Fruit fly (Drosophila melanogaster) whole organism, prepupa: Measurements from ENCODE around the gene aln.

Experiments
- Blimp-1 ChIP-seq: fragments of 200-800 bp; sonication (Bioruptor generic); optimal IDR thresholded peaks from 3 replicates; lab custom pipeline; 2017; ENCODE audit warnings: missing biosample characterization, missing genetic modification characterization, mild to moderate bottlenecking, moderate library complexity, missing genetic modification reagents
- CG10631 ChIP-seq: fragments of 200-800 bp; sonication (Bioruptor generic); optimal IDR thresholded peaks from 2 replicates; lab custom pipeline; 2016; ENCODE audit warnings: missing biosample characterization, missing genetic modification characterization
- CG10669 ChIP-seq: fragments of 200-800 bp; sonication (Bioruptor generic); optimal IDR thresholded peaks from 3 replicates; lab custom pipeline; 2018; ENCODE audit warnings: missing biosample characterization, mild to moderate bottlenecking, missing genetic modification characterization, moderate library complexity
- CG11762 ChIP-seq: fragments of 200-800 bp; sonication (Bioruptor generic); optimal IDR thresholded peaks from 3 replicates; lab custom pipeline; 2016; ENCODE audit warnings: missing biosample characterization, missing genetic modification characterization; ENCODE audit not compliant: insufficient read depth
- CG11902 ChIP-seq: fragments of 200-800 bp; sonication (Bioruptor generic); optimal IDR thresholded peaks from 3 replicates; lab custom pipeline; 2016; ENCODE audit warnings: missing biosample characterization, missing genetic modification characterization
- CG15336 ChIP-seq: fragments of 200-800 bp; sonication (Bioruptor generic); IDR thresholded peaks from 2 replicates; pipeline ENCODE4 v1.3.6; 2022; ENCODE audit warnings: missing biosample characterization, missing genetic modification characterization
- CG16779 ChIP-seq: fragments of 200-800 bp; sonication (Bioruptor generic); optimal IDR thresholded peaks from 3 replicates; lab custom pipeline; 2017; ENCODE audit warnings: missing biosample characterization, mild to moderate bottlenecking, missing genetic modification characterization
- CG3032 ChIP-seq: fragments of 200-800 bp; optimal IDR thresholded peaks from 2 replicates; lab custom pipeline; 2019; ENCODE audit warnings: missing biosample characterization, mild to moderate bottlenecking, missing genetic modification characterization, moderate library complexity
- CG31627 ChIP-seq: fragments of 200-800 bp; sonication (Bioruptor generic); optimal IDR thresholded peaks from 3 replicates; lab custom pipeline; 2016; ENCODE audit warnings: missing biosample characterization, missing genetic modification characterization
- CG32006 ChIP-seq: fragments of 200-800 bp; sonication (Bioruptor generic); optimal IDR thresholded peaks from 3 replicates; lab custom pipeline; 2017; ENCODE audit warnings: missing biosample characterization, mild to moderate bottlenecking, missing genetic modification characterization
- CG34406 ChIP-seq: fragments of 200-800 bp; sonication (Bioruptor generic); optimal IDR thresholded peaks from 3 replicates; lab custom pipeline; 2016; ENCODE audit warnings: missing biosample characterization, missing genetic modification characterization
- CG3919 ChIP-seq: fragments of 200-800 bp; sonication (Bioruptor generic); optimal IDR thresholded peaks from 3 replicates; lab custom pipeline; 2016; ENCODE audit warnings: missing biosample characterization, missing genetic modification characterization
- CG6163 ChIP-seq: fragments of 200-800 bp; sonication (Bioruptor generic); IDR thresholded peaks from 3 replicates; pipeline ENCODE4 v1.3.6; 2022; ENCODE audit warnings: missing biosample characterization, missing genetic modification characterization
- CG6276 ChIP-seq: fragments of 200-800 bp; sonication (Bioruptor generic); optimal IDR thresholded peaks from 2 replicates; lab custom pipeline; 2017; ENCODE audit warnings: missing biosample characterization, mild to moderate bottlenecking, missing genetic modification characterization
- CG6792 ChIP-seq: fragments of 200-800 bp; sonication (Bioruptor generic); optimal IDR thresholded peaks from 3 replicates; lab custom pipeline; 2016; ENCODE audit warnings: missing biosample characterization, missing genetic modification characterization
- CG6808 ChIP-seq: fragments of 200-800 bp; sonication (Bioruptor generic); optimal IDR thresholded peaks from 3 replicates; lab custom pipeline; 2017; ENCODE audit warnings: missing biosample characterization, missing genetic modification characterization, mild to moderate bottlenecking, moderate library complexity, missing genetic modification reagents
- CG6854 ChIP-seq: fragments of 200-800 bp; sonication (Bioruptor generic); optimal IDR thresholded peaks from 2 replicates; lab custom pipeline; 2017; ENCODE audit warnings: missing biosample characterization, mild to moderate bottlenecking, missing genetic modification characterization
- CG8119 ChIP-seq: fragments of 200-800 bp; sonication (Bioruptor generic); IDR thresholded peaks from 3 replicates; pipeline ENCODE4 v1.3.6; 2022; ENCODE audit warnings: missing biosample characterization, missing genetic modification characterization
- CG8319 ChIP-seq: fragments of 200-800 bp; sonication (Bioruptor generic); optimal IDR thresholded peaks from 3 replicates; lab custom pipeline; 2016; ENCODE audit warnings: missing biosample characterization, missing genetic modification characterization
- CG8632 ChIP-seq: fragments of 200-800 bp; sonication (Bioruptor generic); optimal IDR thresholded peaks from 3 replicates; lab custom pipeline; 2016; ENCODE audit warnings: missing biosample characterization, missing genetic modification characterization
- CG9139 ChIP-seq: fragments of 200-800 bp; sonication (Bioruptor generic); optimal IDR thresholded peaks from 3 replicates; lab custom pipeline; 2017; ENCODE audit warnings: missing biosample characterization, mild to moderate bottlenecking, missing genetic modification characterization
- Eip75B ChIP-seq: fragments of 200-800 bp; sonication (Bioruptor generic); optimal IDR thresholded peaks from 3 replicates; lab custom pipeline; 2016; ENCODE audit warnings: missing biosample characterization, missing genetic modification characterization
- Eip78C ChIP-seq: fragments of 200-800 bp; sonication (Bioruptor generic); peaks from one replicate; lab custom pipeline; 2016; ENCODE audit warnings: missing biosample characterization, missing genetic modification characterization
- Ets21C ChIP-seq: fragments of 200-800 bp; sonication (Bioruptor generic); optimal IDR thresholded peaks from 3 replicates; lab custom pipeline; 2016; ENCODE audit warnings: missing biosample characterization, missing genetic modification characterization
- Ets96B ChIP-seq: fragments of 200-800 bp; optimal IDR thresholded peaks from 2 replicates; lab custom pipeline; 2019; ENCODE audit warnings: missing biosample characterization, mild to moderate bottlenecking, missing genetic modification characterization, moderate library complexity
- Gug ChIP-seq: fragments of 200-800 bp; sonication (Bioruptor generic); IDR thresholded peaks from 2 replicates; pipeline ENCODE4 v1.3.6; 2022; ENCODE audit warnings: missing biosample characterization, missing genetic modification characterization
- Hr38 ChIP-seq: sonication (Bioruptor generic); optimal IDR thresholded peaks from 2 replicates; lab custom pipeline; 2016; ENCODE audit warnings: missing biosample characterization, missing genetic modification characterization
- Hr39 ChIP-seq: fragments of 200-800 bp; sonication (Bioruptor generic); optimal IDR thresholded peaks from 2 replicates; lab custom pipeline; 2016; ENCODE audit warnings: missing biosample characterization, missing genetic modification characterization
- Hr4 ChIP-seq: fragments of 200-800 bp; sonication (Bioruptor generic); optimal IDR thresholded peaks from 3 replicates; lab custom pipeline; 2016; ENCODE audit warnings: missing biosample characterization, missing genetic modification characterization
- Lpt ChIP-seq: fragments of 200-800 bp; sonication (Bioruptor generic); optimal IDR thresholded peaks from 3 replicates; lab custom pipeline; 2016; ENCODE audit warnings: missing biosample characterization, missing genetic modification characterization
- Met ChIP-seq: fragments of 200-800 bp; sonication (Bioruptor generic); optimal IDR thresholded peaks from 3 replicates; lab custom pipeline; 2016; ENCODE audit warnings: missing biosample characterization, missing genetic modification characterization
- OdsH ChIP-seq: fragments of 200-800 bp; sonication (Bioruptor generic); optimal IDR thresholded peaks from 3 replicates; lab custom pipeline; 2016; ENCODE audit warnings: missing biosample characterization, missing genetic modification characterization
- Smox ChIP-seq: fragments of 200-800 bp; sonication (Bioruptor generic); optimal IDR thresholded peaks from 3 replicates; lab custom pipeline; 2016; ENCODE audit warnings: missing biosample characterization, missing genetic modification characterization
- Sox102F ChIP-seq: fragments of 200-800 bp; sonication (Bioruptor generic); optimal IDR thresholded peaks from 2 replicates; lab custom pipeline; 2016; ENCODE audit warnings: missing biosample characterization, mild to moderate bottlenecking, missing genetic modification characterization
- achi ChIP-seq: fragments of 200-800 bp; sonication (Bioruptor generic); optimal IDR thresholded peaks from 3 replicates; lab custom pipeline; 2016; ENCODE audit warnings: missing biosample characterization, missing genetic modification characterization
- dsx ChIP-seq: fragments of 200-800 bp; optimal IDR thresholded peaks from 3 replicates; lab custom pipeline; 2019; ENCODE audit warnings: missing biosample characterization, mild to moderate bottlenecking, missing genetic modification characterization, moderate library complexity; ENCODE audit not compliant: poor library complexity, severe bottlenecking
- eg ChIP-seq: fragments of 200-800 bp; sonication (Bioruptor generic); IDR thresholded peaks from 3 replicates; pipeline ENCODE4 v1.3.6; 2022; ENCODE audit warnings: missing biosample characterization, missing genetic modification characterization
- esn ChIP-seq: fragments of 200-800 bp; sonication (Bioruptor generic); optimal IDR thresholded peaks from 2 replicates; lab custom pipeline; 2016; ENCODE audit warnings: missing biosample characterization, mild to moderate bottlenecking, missing genetic modification characterization, moderate library complexity
- fd59A ChIP-seq: fragments of 200-800 bp; sonication (Bioruptor generic); optimal IDR thresholded peaks from 2 replicates; lab custom pipeline; 2017; ENCODE audit warnings: missing biosample characterization, mild to moderate bottlenecking, missing genetic modification characterization, missing genetic modification reagents
- fkh ChIP-seq: fragments of 200-800 bp; sonication (Bioruptor generic); optimal IDR thresholded peaks from 3 replicates; lab custom pipeline; 2017; ENCODE audit warnings: missing biosample characterization, mild to moderate bottlenecking, missing genetic modification characterization, moderate library complexity
- lz ChIP-seq: fragments of 200-800 bp; sonication (Bioruptor generic); optimal IDR thresholded peaks from 3 replicates; lab custom pipeline; 2016; ENCODE audit warnings: missing biosample characterization, missing genetic modification characterization
- pdm3 ChIP-seq: fragments of 200-800 bp; sonication (Bioruptor generic); optimal IDR thresholded peaks from 3 replicates; lab custom pipeline; 2016; ENCODE audit warnings: missing biosample characterization, missing genetic modification characterization
- spab ChIP-seq: fragments of 200-800 bp; sonication (Bioruptor generic); optimal IDR thresholded peaks from 2 replicates; lab custom pipeline; 2017; ENCODE audit warnings: missing biosample characterization, mild to moderate bottlenecking, missing genetic modification characterization, missing genetic modification reagents
- ss ChIP-seq, 2 experiments: fragments of 200-800 bp; sonication (Bioruptor generic); optimal IDR thresholded peaks; 2 replicates in 1 of 2; 3 replicates in 1 of 2; lab custom pipeline; 2017 to 2018; ENCODE audit warnings: mild to moderate bottlenecking in 2 of 2, missing biosample characterization in 2 of 2, missing genetic modification characterization in 2 of 2, moderate library complexity in 1 of 2
- topi ChIP-seq: fragments of 200-800 bp; sonication (Bioruptor generic); optimal IDR thresholded peaks from 3 replicates; lab custom pipeline; 2016; ENCODE audit warnings: missing biosample characterization, missing genetic modification characterization
- vri ChIP-seq: fragments of 200-800 bp; sonication (Bioruptor generic); optimal IDR thresholded peaks from 3 replicates; lab custom pipeline; 2016; ENCODE audit warnings: missing biosample characterization, mild to moderate bottlenecking, missing genetic modification characterization

aln gene

DNA sequence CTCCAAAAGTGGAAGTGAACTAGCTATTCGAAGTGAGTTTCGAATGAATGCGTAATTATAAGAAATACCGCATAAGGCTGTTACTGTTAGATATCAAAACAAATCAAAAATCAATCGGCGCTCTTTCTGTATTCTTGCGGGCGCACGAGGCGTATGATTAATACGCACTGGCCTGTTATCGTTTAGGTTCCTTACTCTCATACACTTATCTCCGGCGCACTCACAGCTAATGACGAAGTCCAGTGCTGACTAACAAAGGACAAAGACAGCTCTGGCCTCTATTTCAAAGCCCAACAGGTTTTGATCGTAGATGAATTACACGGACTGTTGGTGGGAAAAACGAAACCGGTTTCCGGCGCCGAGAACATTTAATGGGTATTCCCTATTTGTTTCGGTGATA lies 12.1 kb downstream of the aln start:
- TF ChIP-seq CG11762 (GFP tag; lab: Kevin White, UChicago) (no peak), spab (GFP tag; lab: Kevin White, UChicago) (no peak), Eip78C (GFP tag; lab: Kevin White, UChicago) (no peak), Sox102F (GFP tag; lab: Kevin White, UChicago) (no peak), Eip75B (GFP tag; lab: Kevin White, UChicago) (no peak), CG32006 (GFP tag; lab: Kevin White, UChicago) (no peak), pdm3 (no peak), fd59A (GFP tag; lab: Kevin White, UChicago) (no peak), CG8632 (GFP tag; lab: Kevin White, UChicago) (no peak), vri (GFP tag; lab: Kevin White, UChicago) (no peak), CG15336 (no peak), topi (GFP tag; lab: Kevin White, UChicago) (no peak), esn (GFP tag; lab: Kevin White, UChicago) (no peak), Blimp-1 (GFP tag; lab: Kevin White, UChicago) (no peak), OdsH (no peak)
- TF ChIP-seq, all 60 proteins: peak for 0

DNA sequence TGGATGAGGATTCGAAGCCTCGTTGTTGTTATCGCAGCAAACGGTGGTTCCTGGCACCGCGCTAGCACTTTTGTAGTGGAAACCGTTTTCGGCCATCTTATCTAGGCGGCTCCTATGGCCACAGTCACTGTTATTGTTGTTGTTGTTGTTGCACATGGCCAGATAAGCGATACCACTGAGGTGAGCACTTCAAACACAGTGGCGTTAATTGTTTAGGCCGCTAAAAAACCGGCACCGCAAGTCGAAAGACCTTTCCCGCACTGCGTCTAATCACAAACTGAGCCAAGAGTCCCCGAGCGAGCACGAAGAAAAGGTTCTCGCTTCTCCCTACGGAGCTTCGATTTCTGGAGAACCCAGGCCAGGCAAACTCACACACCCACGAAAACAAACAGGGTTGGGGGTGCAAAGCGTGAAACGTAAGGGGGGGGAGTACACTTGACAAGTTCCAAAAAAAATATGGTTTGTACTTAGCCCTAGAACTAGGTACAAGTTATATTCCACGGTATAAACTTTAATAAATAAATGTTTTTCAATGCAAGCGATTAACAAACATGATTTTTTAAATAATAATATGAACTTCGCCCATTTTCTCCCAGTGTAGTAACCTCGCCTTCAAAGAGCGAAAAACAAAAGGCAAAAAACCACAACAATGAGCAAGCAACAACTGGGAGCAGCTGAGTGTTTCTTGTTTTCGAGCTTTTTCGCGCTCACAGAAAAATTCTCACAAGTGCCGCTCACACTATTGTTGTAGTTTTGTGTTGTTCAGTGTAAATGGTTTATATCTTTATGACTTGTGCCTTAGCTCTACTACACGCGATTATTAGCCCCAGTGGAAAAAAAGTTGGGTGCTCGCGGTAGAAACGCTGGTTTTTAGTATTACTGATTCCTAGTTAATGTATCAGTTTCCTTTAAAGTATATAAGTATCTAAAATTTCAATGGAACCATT lies 14.0 kb downstream of the aln start:
- TF ChIP-seq CG8319 (GFP tag; lab: Kevin White, UChicago) (peak; percentile 60), Eip75B (GFP tag; lab: Kevin White, UChicago) (peak; percentile 82), lz (GFP tag; lab: Kevin White, UChicago) (peak; percentile 66), Smox (GFP tag; lab: Kevin White, UChicago) (peak; percentile 54), CG8632 (GFP tag; lab: Kevin White, UChicago) (peak; percentile 59), Eip78C (GFP tag; lab: Kevin White, UChicago) (peak; percentile 91), dsx (GFP tag; lab: Kevin White, UChicago) (peak; percentile 34), Hr39 (GFP tag; lab: Kevin White, UChicago) (peak; percentile 70), Hr38 (GFP tag; lab: Kevin White, UChicago) (no peak), fkh (GFP tag; lab: Kevin White, UChicago) (peak; percentile 67), Lpt (GFP tag; lab: Kevin White, UChicago) (peak; percentile 73), Gug (peak; percentile 66), pdm3 (peak; percentile 67), CG3919 (GFP tag; lab: Kevin White, UChicago) (peak; percentile 89), CG6792 (peak; percentile 68), CG10631 (GFP tag; lab: Kevin White, UChicago) (peak; percentile 68), Blimp-1 (GFP tag; lab: Kevin White, UChicago) (peak; percentile 54), CG6854 (GFP tag; lab: Kevin White, UChicago) (peak; percentile 60), vri (GFP tag; lab: Kevin White, UChicago) (peak; percentile 32), CG6276 (GFP tag; lab: Kevin White, UChicago) (peak; percentile 66), Ets21C (GFP tag; lab: Kevin White, UChicago) (peak; percentile 4), CG6808 (GFP tag; lab: Kevin White, UChicago) (peak; percentile 55), Ets96B (peak; percentile 74), CG11902 (GFP tag; lab: Kevin White, UChicago) (peak; percentile 21), ss (GFP tag; optimal IDR thresholded peaks at IDR 0.05; lab: Kevin White, UChicago) (peak; percentile 4 to 53), CG10669 (GFP tag; lab: Kevin White, UChicago) (peak; percentile 66), CG16779 (no peak), CG9139 (peak; percentile 53), achi (peak; percentile 81), CG3032 (tag; lab: Kevin White, UChicago) (peak; percentile 78), CG32006 (GFP tag; lab: Kevin White, UChicago) (peak; percentile 86), CG31627 (peak; percentile 70), Met (peak; percentile 69), OdsH (peak; percentile 83), CG6163 (GFP tag; lab: Robert Waterston, UW) (peak; percentile 97), fd59A (GFP tag; lab: Kevin White, UChicago) (peak; percentile 55), CG8119 (GFP tag; lab: Robert Waterston, UW) (peak; percentile 84), esn (GFP tag; lab: Kevin White, UChicago) (peak; percentile 74), eg (peak; percentile 82), Hr4 (GFP tag; lab: Kevin White, UChicago) (peak; percentile 70), CG34406 (GFP tag; lab: Kevin White, UChicago) (peak; percentile 72)
